Fruit fly (Drosophila melanogaster): Measurements from ENCODE around the gene rtet.

rtet gene

DNA sequence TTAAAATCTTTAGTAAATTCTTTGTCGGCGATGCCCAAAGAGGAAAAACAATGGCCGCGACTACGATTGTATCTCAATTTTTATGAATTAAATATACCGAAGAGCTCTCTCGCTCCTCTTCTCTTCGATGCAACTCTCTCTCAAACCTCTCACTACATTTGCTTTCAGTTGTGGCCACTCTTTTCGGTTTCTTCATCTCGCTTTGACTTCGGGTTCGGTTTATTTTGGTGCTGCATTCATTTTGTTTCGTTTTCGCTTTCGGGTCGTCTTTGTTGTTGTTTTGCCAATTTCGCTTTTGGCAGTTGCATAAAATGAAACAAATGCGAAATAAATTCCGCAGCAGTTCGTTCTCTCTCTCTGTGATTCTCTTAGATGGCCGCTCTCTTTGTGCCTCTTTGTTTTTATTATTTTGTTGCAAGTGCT lies 44.6 kb downstream of the rtet start (continued):
- TF ChIP-seq oc (tag; optimal IDR thresholded peaks at IDR 0.05) (no peak), CG18764 (GFP tag; optimal IDR thresholded peaks at IDR 0.05) (no peak), en (GFP tag; optimal IDR thresholded peaks at IDR 0.05) (no peak), CG12155 (GFP tag; optimal IDR thresholded peaks at IDR 0.05) (no peak), Sox102F (GFP tag; optimal IDR thresholded peaks at IDR 0.05) (no peak), Hsf (GFP tag; optimal IDR thresholded peaks at IDR 0.05) (no peak), corto (GFP tag; optimal IDR thresholded peaks at IDR 0.05) (peak; percentile 76), ac (GFP tag; optimal IDR thresholded peaks at IDR 0.05) (no peak), Trl (optimal IDR thresholded peaks at IDR 0.05) (peak; percentile 73 to 79), Trl (GFP tag; optimal IDR thresholded peaks at IDR 0.05) (no peak), CG17802 (tag; optimal IDR thresholded peaks at IDR 0.05) (no peak)

DNA sequence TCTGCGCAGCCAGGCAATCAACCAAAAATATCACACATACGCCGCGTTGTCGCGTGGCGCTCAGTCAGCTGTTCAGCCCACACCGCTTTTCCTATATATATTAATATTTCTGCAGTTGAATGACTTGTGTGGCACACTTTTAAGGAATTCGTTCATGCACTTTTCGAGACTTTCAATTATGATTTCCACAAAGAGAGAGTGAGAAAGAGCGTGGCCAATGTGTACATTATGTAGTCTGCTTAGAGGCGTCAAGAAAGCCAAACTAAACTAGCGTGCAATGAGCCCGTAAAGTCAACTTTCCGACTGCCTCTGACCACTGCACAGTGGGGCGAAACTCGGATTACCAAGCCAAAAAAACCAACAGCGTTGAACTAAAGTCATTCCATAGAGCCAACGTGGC lies 45.9 kb downstream of the rtet start:
- TF ChIP-seq vnd (GFP tag; IDR thresholded peaks at IDR 0.05; ENCODE audit: partially characterized antibody) (no peak), Ets65A (GFP tag) (peak; percentile 3), gro (GFP tag; optimal IDR thresholded peaks at IDR 0.05) (no peak), CG10431 (GFP tag; optimal IDR thresholded peaks at IDR 0.05) (peak; percentile 99), CG2120 (GFP tag; optimal IDR thresholded peaks at IDR 0.05) (no peak), sens (GFP tag) (peak; percentile 47), shn (GFP tag; optimal IDR thresholded peaks at IDR 0.05) (no peak), CG15601 (tag; optimal IDR thresholded peaks at IDR 0.05) (peak; percentile 57), crp (GFP tag; optimal IDR thresholded peaks at IDR 0.05) (peak in 1 of 2 experiments; percentile 5), ci (GFP tag; IDR thresholded peaks at IDR 0.05) (0 out of 3 replicates have a peak, but pooled peaks have one; percentile 24), Med (GFP tag) (peak; percentile 16), dysf (GFP tag; IDR thresholded peaks at IDR 0.05) (no peak), CG6175 (GFP tag; IDR thresholded peaks at IDR 0.05) (0 out of 3 replicates have a peak, but pooled peaks have one; percentile 7), CG7372 (GFP tag; IDR thresholded peaks at IDR 0.05) (peak; percentile 75), CG11456 (GFP tag; IDR thresholded peaks at IDR 0.05) (no peak)

DNA sequence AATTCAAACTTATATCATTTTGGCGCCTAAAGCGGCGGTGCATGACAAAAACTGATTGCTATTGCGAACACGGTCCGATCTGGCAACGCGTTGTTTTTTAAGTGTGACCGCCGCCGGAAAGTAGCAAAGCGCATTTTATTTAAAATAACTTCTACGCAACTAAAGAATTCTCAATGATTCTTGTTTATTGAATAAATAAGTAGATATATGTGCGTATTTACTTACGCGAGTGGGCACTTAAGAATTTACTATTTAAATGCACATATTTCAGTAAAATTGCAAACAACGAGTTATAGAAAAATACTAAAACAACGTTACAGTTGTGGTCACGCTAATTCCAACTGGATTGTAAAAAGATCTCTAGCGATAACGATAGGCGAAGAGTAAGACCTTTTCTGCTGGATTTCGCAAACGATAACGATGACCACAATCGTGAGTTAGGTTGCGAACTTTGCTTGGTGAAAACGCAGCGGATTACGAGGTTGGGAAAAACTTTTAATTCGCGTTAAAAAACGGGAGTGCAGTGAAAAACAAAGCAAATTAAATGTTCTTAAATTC lies 47.8 kb downstream of the rtet start:
- TF ChIP-seq az2 (GFP tag; optimal IDR thresholded peaks at IDR 0.05) (no peak), CG8944 (GFP tag; optimal IDR thresholded peaks at IDR 0.05) (no peak), CG14860 (GFP tag; IDR thresholded peaks at IDR 0.05; ENCODE audit: partially characterized antibody) (no peak), Fer3 (tag; optimal IDR thresholded peaks at IDR 0.05) (no peak), CG1529 (GFP tag; optimal IDR thresholded peaks at IDR 0.05) (no peak), tx (GFP tag; optimal IDR thresholded peaks at IDR 0.05) (no peak), Scr (GFP tag; IDR thresholded peaks at IDR 0.05; ENCODE audit: partially characterized antibody) (peak; percentile 52), CG4854 (GFP tag; optimal IDR thresholded peaks at IDR 0.05) (no peak), CHES-1-like (GFP tag; optimal IDR thresholded peaks at IDR 0.05) (no peak), CG6654 (GFP tag; optimal IDR thresholded peaks at IDR 0.05) (no peak), hbn (GFP tag; IDR thresholded peaks at IDR 0.05; ENCODE audit: partially characterized antibody) (no peak), CG10147 (GFP tag; optimal IDR thresholded peaks at IDR 0.05) (no peak), CG3281 (GFP tag; optimal IDR thresholded peaks at IDR 0.05) (no peak), CG4820 (GFP tag; optimal IDR thresholded peaks at IDR 0.05) (no peak), ro (GFP tag; IDR thresholded peaks at IDR 0.05) (no peak), zen (tag; optimal IDR thresholded peaks at IDR 0.05) (no peak), C15 (GFP tag; IDR thresholded peaks at IDR 0.05) (no peak), CG6175 (GFP tag; IDR thresholded peaks at IDR 0.05) (no peak), Side (GFP tag; optimal IDR thresholded peaks at IDR 0.05) (peak; percentile 1), CG7839 (tag; optimal IDR thresholded peaks at IDR 0.05) (peak; percentile 7), CG9609 (GFP tag; optimal IDR thresholded peaks at IDR 0.05) (no peak), CG8478 (optimal IDR thresholded peaks at IDR 0.05) (no peak), sima (GFP tag; optimal IDR thresholded peaks at IDR 0.05) (no peak), h (optimal IDR thresholded peaks at IDR 0.05) (no peak), CG1233 (GFP tag; optimal IDR thresholded peaks at IDR 0.05) (no peak), CG18619 (GFP tag; optimal IDR thresholded peaks at IDR 0.05) (no peak)
